Worm (Caenorhabditis elegans) whole organism, midembryonic: Measurements from ENCODE around the gene M01G5.1.

ENCODE experiments used
- T22C8.4 ChIP-seq: fragments of 200-800 bp; sonication (Bioruptor generic); IDR thresholded peaks from 2 replicates; pipeline ENCODE4 v1.3.6; 2022; ENCODE audit warnings: missing genetic modification characterization, missing compliant biosample characterization
- cog-1 ChIP-seq: sonication (generic microtip); optimal IDR thresholded peaks from 2 replicates; lab custom pipeline; 2016; ENCODE audit warnings: missing genetic modification characterization, missing compliant biosample characterization
- flt-1 ChIP-seq: fragments of 200-800 bp; sonication (Bioruptor generic); IDR thresholded peaks from 2 replicates; pipeline ENCODE4 v1.3.6; 2022; ENCODE audit warnings: missing genetic modification characterization, missing compliant biosample characterization
- klf-2 ChIP-seq: fragments of 200-800 bp; sonication (Bioruptor generic); conservative IDR thresholded peaks from 2 replicates; pipeline ENCODE4 v1.3.6; 2022; ENCODE audit warnings: missing genetic modification reagents, missing genetic modification characterization, missing compliant biosample characterization
- med-1 ChIP-seq: sonication (generic microtip); optimal IDR thresholded peaks from 2 replicates; lab custom pipeline; 2017; ENCODE audit warnings: missing genetic modification characterization, mild to moderate bottlenecking, missing compliant biosample characterization, antibody characterized with exemption, missing genetic modification reagents; ENCODE audit not compliant: insufficient read depth
- ref-1 ChIP-seq: fragments of 200-800 bp; sonication (Bioruptor generic); conservative IDR thresholded peaks from 2 replicates; pipeline ENCODE4 v1.3.6; 2022; ENCODE audit warnings: missing genetic modification reagents, missing genetic modification characterization, missing compliant biosample characterization
- tab-1 ChIP-seq: fragments of 200-800 bp; sonication (Bioruptor generic); IDR thresholded peaks from 2 replicates; pipeline ENCODE4 v1.3.6; 2022; ENCODE audit warnings: missing genetic modification characterization, missing compliant biosample characterization
- ztf-23 ChIP-seq: fragments of 200-800 bp; sonication (Bioruptor generic); IDR thresholded peaks from 2 replicates; pipeline ENCODE4 v1.3.6; 2022; ENCODE audit warnings: missing genetic modification reagents, missing genetic modification characterization, missing compliant biosample characterization
- ztf-29 ChIP-seq: fragments of 200-800 bp; sonication (Bioruptor generic); IDR thresholded peaks from 2 replicates; pipeline ENCODE4 v1.3.6; 2022; ENCODE audit warnings: missing genetic modification reagents, missing genetic modification characterization, missing compliant biosample characterization

ce11 chrIII:1543406-1544011, 47.3 kb downstream of the M01G5.1 start:
- TF ChIP-seq flt-1 (GFP tag; lab: Robert Waterston, UW) (no peak), klf-2 (GFP tag; lab: Robert Waterston, UW) (no peak), med-1 (GFP tag; lab: Kevin White, UChicago) (no peak), T22C8.4 (peak; percentile 51; the same call in 1 of the 2 replicates), tab-1 (GFP tag; lab: Robert Waterston, UW) (no peak), ztf-29 (GFP tag; lab: Robert Waterston, UW) (no peak), ztf-23 (no peak), cog-1 (tag; lab: Kevin White, UChicago) (no peak), ref-1 (no peak)
